Fruit fly (Drosophila melanogaster) whole organism, embryonic: Measurements from ENCODE around the gene kirre.
A peak's percentile ranks its signal among the peaks of the same experiment; 100 is the strongest.

ENCODE experiments used
- ATbp ChIP-seq: fragments of 200-800 bp; sonication (Bioruptor generic); optimal IDR thresholded peaks from 2 replicates; lab custom pipeline; 2017; ENCODE audit warnings: missing biosample characterization, mild to moderate bottlenecking, missing genetic modification characterization, missing genetic modification reagents
- Asciz ChIP-seq: fragments of 200-800 bp; sonication (Bioruptor generic); optimal IDR thresholded peaks from 2 replicates; lab custom pipeline; 2017; ENCODE audit warnings: missing biosample characterization, mild to moderate bottlenecking, missing genetic modification characterization, missing genetic modification reagents
- CG10267 ChIP-seq: fragments of 200-800 bp; sonication (Bioruptor generic); optimal IDR thresholded peaks from 2 replicates; lab custom pipeline; 2018; ENCODE audit warnings: missing biosample characterization, mild to moderate bottlenecking, missing genetic modification characterization, moderate library complexity
- CG10366 ChIP-seq: fragments of 200-800 bp; sonication (Bioruptor generic); IDR thresholded peaks from 2 replicates; pipeline ENCODE4 v1.3.6; 2022; ENCODE audit warnings: missing biosample characterization, missing genetic modification characterization
- CG10959 ChIP-seq: fragments of 200-800 bp; sonication (Bioruptor generic); IDR thresholded peaks from 2 replicates; pipeline ENCODE4 v1.3.6; 2022; ENCODE audit warnings: missing biosample characterization, missing genetic modification characterization
- CG11560 ChIP-seq: fragments of 200-800 bp; sonication (Bioruptor generic); IDR thresholded peaks from 3 replicates; pipeline ENCODE4 v1.3.6; 2022; ENCODE audit warnings: missing biosample characterization, missing genetic modification characterization
- CG15269 ChIP-seq: fragments of 200-800 bp; sonication (Bioruptor generic); optimal IDR thresholded peaks from 2 replicates; lab custom pipeline; 2018; ENCODE audit warnings: missing biosample characterization, mild to moderate bottlenecking, missing genetic modification characterization, moderate library complexity
- CG1603 ChIP-seq: fragments of 200-800 bp; sonication (Bioruptor generic); optimal IDR thresholded peaks from 2 replicates; lab custom pipeline; 2019; ENCODE audit warnings: missing biosample characterization, mild to moderate bottlenecking, missing genetic modification characterization, moderate library complexity
- CG16813 ChIP-seq: fragments of 200-800 bp; sonication (Bioruptor generic); IDR thresholded peaks from 3 replicates; pipeline ENCODE4 v1.3.6; 2022; ENCODE audit warnings: missing biosample characterization, missing genetic modification characterization; ENCODE audit not compliant: partially characterized antibody
- CG1792 ChIP-seq: fragments of 200-800 bp; sonication (Bioruptor generic); optimal IDR thresholded peaks from 2 replicates; lab custom pipeline; 2016; ENCODE audit warnings: missing biosample characterization, missing genetic modification characterization
- CG2120 ChIP-seq: fragments of 200-800 bp; sonication (Bioruptor generic); optimal IDR thresholded peaks from 3 replicates; lab custom pipeline; 2016; ENCODE audit warnings: missing biosample characterization, missing genetic modification characterization
- CG2712 ChIP-seq: fragments of 200-800 bp; optimal IDR thresholded peaks from 3 replicates; lab custom pipeline; 2019; ENCODE audit warnings: missing biosample characterization, mild to moderate bottlenecking, missing genetic modification characterization, moderate library complexity
- CG2889 ChIP-seq: fragments of 200-800 bp; sonication (Bioruptor generic); IDR thresholded peaks from 3 replicates; pipeline ENCODE4 v1.3.6; 2022; ENCODE audit warnings: missing biosample characterization, missing genetic modification characterization
- CG3065 ChIP-seq: fragments of 200-800 bp; sonication (Bioruptor generic); optimal IDR thresholded peaks from 2 replicates; lab custom pipeline; 2016; ENCODE audit warnings: missing biosample characterization, missing genetic modification characterization
- CG42726 ChIP-seq: fragments of 200-800 bp; sonication (Bioruptor generic); IDR thresholded peaks from 2 replicates; pipeline ENCODE4 v1.3.6; 2022; ENCODE audit warnings: missing biosample characterization, missing genetic modification characterization; ENCODE audit not compliant: partially characterized antibody
- CG6813 ChIP-seq: fragments of 200-800 bp; sonication (Bioruptor generic); optimal IDR thresholded peaks from 2 replicates; lab custom pipeline; 2017; ENCODE audit warnings: missing biosample characterization, missing genetic modification characterization, mild to moderate bottlenecking, moderate library complexity, missing genetic modification reagents
- CG8281 ChIP-seq: fragments of 200-800 bp; sonication (Bioruptor generic); optimal IDR thresholded peaks from 2 replicates; lab custom pipeline; 2018; ENCODE audit warnings: missing biosample characterization, mild to moderate bottlenecking, missing genetic modification characterization, moderate library complexity
- Dbx ChIP-seq: fragments of 200-800 bp; sonication (Bioruptor generic); IDR thresholded peaks from 3 replicates; pipeline ENCODE4 v1.3.6; 2022; ENCODE audit warnings: missing biosample characterization, missing genetic modification characterization
- Dfd ChIP-seq, 2 experiments: fragments of >200 bp; optimal IDR thresholded peaks; 2 replicates each; lab custom pipeline; 2017; ENCODE audit warnings: missing biosample characterization in 2 of 2, missing genetic modification characterization in 2 of 2
- Dip2 ChIP-seq: fragments of 200-800 bp; sonication (Bioruptor generic); IDR thresholded peaks from 2 replicates; pipeline ENCODE4 v1.3.6; 2022; ENCODE audit warnings: missing biosample characterization, missing genetic modification characterization
- Doc3 ChIP-seq: fragments of 200-800 bp; sonication (Bioruptor generic); IDR thresholded peaks from 3 replicates; pipeline ENCODE4 v1.3.6; 2022; ENCODE audit warnings: missing biosample characterization, missing genetic modification characterization; ENCODE audit not compliant: partially characterized antibody
- Drgx ChIP-seq: fragments of 200-800 bp; sonication (Bioruptor generic); IDR thresholded peaks from 2 replicates; pipeline ENCODE4 v1.3.6; 2022; ENCODE audit warnings: missing biosample characterization, missing genetic modification characterization
- Ets65A ChIP-seq: fragments of 200-800 bp; sonication (Bioruptor generic); peaks from one replicate; lab custom pipeline; 2016; ENCODE audit warnings: missing biosample characterization, missing genetic modification characterization
- H2.0 ChIP-seq: fragments of 200-800 bp; sonication (Bioruptor generic); IDR thresholded peaks from 2 replicates; pipeline ENCODE4 v1.3.6; 2022; ENCODE audit warnings: missing biosample characterization, missing genetic modification characterization
- HmgD ChIP-seq: fragments of 200-800 bp; sonication (Bioruptor generic); optimal IDR thresholded peaks from 3 replicates; lab custom pipeline; 2016; ENCODE audit warnings: missing biosample characterization, missing genetic modification characterization
- Hr78 ChIP-seq, 2 experiments: fragments of 200-800 bp in 1 of 2; fragments of >200 bp in 1 of 2; sonication (Bioruptor generic) in 1 of 2; optimal IDR thresholded peaks; 2 replicates each; lab custom pipeline; 2017 to 2019; ENCODE audit warnings: missing biosample characterization in 2 of 2, missing genetic modification characterization in 2 of 2, mild to moderate bottlenecking in 1 of 2, moderate library complexity in 1 of 2
- Lhr ChIP-seq: fragments of 200-800 bp; sonication (Bioruptor generic); optimal IDR thresholded peaks from 3 replicates; lab custom pipeline; 2017; ENCODE audit warnings: mild to moderate bottlenecking, missing biosample characterization, missing genetic modification reagents, missing genetic modification characterization
- Nf-YB ChIP-seq: fragments of 200-800 bp; sonication (Bioruptor generic); optimal IDR thresholded peaks from 3 replicates; lab custom pipeline; 2019; ENCODE audit warnings: missing biosample characterization, mild to moderate bottlenecking, missing genetic modification characterization, moderate library complexity
- Nf-YC ChIP-seq: fragments of 200-800 bp; optimal IDR thresholded peaks from 3 replicates; lab custom pipeline; 2019; ENCODE audit warnings: missing biosample characterization, mild to moderate bottlenecking, missing genetic modification characterization, moderate library complexity
- Oli ChIP-seq: fragments of 200-800 bp; sonication (Bioruptor generic); optimal IDR thresholded peaks from 2 replicates; lab custom pipeline; 2018; ENCODE audit warnings: missing biosample characterization, mild to moderate bottlenecking, missing genetic modification characterization, moderate library complexity
- Trl ChIP-seq, 3 experiments: fragments of >200 bp in 2 of 3; fragments of 200-800 bp in 1 of 3; sonication (Bioruptor generic) in 1 of 3; optimal IDR thresholded peaks; 2 replicates in 1 of 3; 3 replicates in 2 of 3; lab custom pipeline; 2016 to 2017; ENCODE audit warnings: missing biosample characterization in 1 of 3, missing genetic modification characterization in 1 of 3
- Usf ChIP-seq: fragments of 200-800 bp; sonication (Bioruptor generic); optimal IDR thresholded peaks from 2 replicates; lab custom pipeline; 2017; ENCODE audit warnings: missing genotype, missing biosample characterization, missing genetic modification characterization
- ac ChIP-seq: fragments of 200-800 bp; sonication (Bioruptor generic); optimal IDR thresholded peaks from 3 replicates; lab custom pipeline; 2017; ENCODE audit warnings: missing biosample characterization, mild to moderate bottlenecking, missing genetic modification characterization
- amos ChIP-seq: fragments of 200-800 bp; sonication (Bioruptor generic); IDR thresholded peaks from 2 replicates; pipeline ENCODE4 v1.3.6; 2022; ENCODE audit warnings: missing biosample characterization, missing genetic modification characterization; ENCODE audit not compliant: partially characterized antibody
- cad ChIP-seq: fragments of >200 bp; optimal IDR thresholded peaks from 2 replicates; lab custom pipeline; 2017; ENCODE audit warnings: missing biosample characterization, missing genetic modification characterization
- grn ChIP-seq: fragments of 200-800 bp; sonication (Bioruptor generic); optimal IDR thresholded peaks from 3 replicates; lab custom pipeline; 2017; ENCODE audit warnings: missing biosample characterization, missing genetic modification characterization
- gro ChIP-seq: fragments of 200-800 bp; sonication (Bioruptor generic); optimal IDR thresholded peaks from 2 replicates; lab custom pipeline; 2016; ENCODE audit warnings: missing biosample characterization, missing genetic modification characterization
- gsb-n ChIP-seq: fragments of 200-800 bp; sonication (Bioruptor generic); optimal IDR thresholded peaks from 3 replicates; lab custom pipeline; 2018; ENCODE audit warnings: missing biosample characterization, mild to moderate bottlenecking, missing genetic modification characterization
- ham ChIP-seq: fragments of 200-800 bp; sonication (Bioruptor generic); IDR thresholded peaks from 2 replicates; pipeline ENCODE4 v1.3.6; 2022; ENCODE audit warnings: missing biosample characterization, missing genetic modification characterization
- jumu ChIP-seq: fragments of 200-800 bp; sonication (Bioruptor generic); optimal IDR thresholded peaks from 3 replicates; lab custom pipeline; 2016; ENCODE audit warnings: missing biosample characterization, missing genetic modification characterization
- mam ChIP-seq: fragments of 200-800 bp; sonication (Bioruptor generic); optimal IDR thresholded peaks from 3 replicates; lab custom pipeline; 2016; ENCODE audit warnings: missing biosample characterization, missing genetic modification characterization
- ranshi ChIP-seq: fragments of 200-800 bp; sonication (Bioruptor generic); IDR thresholded peaks from 2 replicates; pipeline ENCODE4 v1.3.6; 2022; ENCODE audit warnings: missing biosample characterization, missing genetic modification characterization
- sd ChIP-seq: fragments of 200-800 bp; sonication (Bioruptor generic); optimal IDR thresholded peaks from 3 replicates; lab custom pipeline; 2018; ENCODE audit warnings: missing biosample characterization, mild to moderate bottlenecking, missing genetic modification characterization, moderate library complexity
- toy ChIP-seq: fragments of 200-800 bp; sonication (Bioruptor generic); IDR thresholded peaks from 2 replicates; pipeline ENCODE4 v1.3.6; 2022; ENCODE audit warnings: missing biosample characterization, missing genetic modification characterization
- vfl ChIP-seq: fragments of 200-800 bp; sonication (Bioruptor generic); optimal IDR thresholded peaks from 2 replicates; lab custom pipeline; 2016; ENCODE audit warnings: missing biosample characterization, missing genetic modification characterization
- wek ChIP-seq: fragments of 200-800 bp; sonication (Bioruptor generic); optimal IDR thresholded peaks from 3 replicates; lab custom pipeline; 2018; ENCODE audit warnings: missing biosample characterization, mild to moderate bottlenecking, missing genetic modification characterization, moderate library complexity
- zf30C ChIP-seq: fragments of 200-800 bp; sonication (Bioruptor generic); optimal IDR thresholded peaks from 3 replicates; lab custom pipeline; 2018; ENCODE audit warnings: missing biosample characterization, mild to moderate bottlenecking, missing genetic modification characterization

The kirre gene

DNA sequence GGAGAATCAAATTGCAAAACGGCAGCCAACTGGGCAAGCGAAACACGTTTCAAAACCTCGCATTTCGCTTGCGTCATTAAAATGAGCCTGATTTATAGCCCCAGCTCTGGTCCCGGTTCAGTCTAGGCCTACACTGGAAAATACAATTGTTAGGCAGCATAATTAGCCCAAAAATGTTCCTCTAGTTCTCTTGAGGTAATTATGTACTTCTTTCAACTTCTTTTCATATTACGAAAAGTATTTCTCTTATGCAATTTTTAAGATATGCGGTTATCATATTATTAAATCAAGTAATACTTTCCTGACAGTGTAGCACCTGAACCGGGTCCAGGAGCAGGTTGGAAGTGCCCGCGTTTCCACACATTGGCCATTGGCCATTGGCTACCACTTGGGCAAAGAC, 304.6 kb downstream of the kirre start (continued):
- TF ChIP-seq Doc3 (no peak), vfl (GFP tag; lab: Kevin White, UChicago) (no peak), zf30C (GFP tag; lab: Kevin White, UChicago) (no peak), CG2712 (tag; lab: Kevin White, UChicago) (peak; percentile 33), CG2889 (GFP tag; lab: Robert Waterston, UW) (no peak), Nf-YC (tag; lab: Kevin White, UChicago) (no peak), HmgD (GFP tag; lab: Kevin White, UChicago) (no peak), CG10366 (GFP tag; lab: Robert Waterston, UW) (no peak), toy (GFP tag; lab: Robert Waterston, UW) (no peak), jumu (GFP tag; lab: Kevin White, UChicago) (no peak), ATbp (GFP tag; lab: Kevin White, UChicago) (no peak), cad (GFP tag; lab: Kevin White, UChicago) (no peak), CG2120 (GFP tag; lab: Kevin White, UChicago) (peak; percentile 38), CG10267 (tag; lab: Kevin White, UChicago) (no peak), CG15269 (peak; percentile 2), CG16813 (GFP tag; lab: Robert Waterston, UW) (no peak), ranshi (GFP tag; lab: Robert Waterston, UW) (no peak; the same call in 1 of the 2 replicates), Drgx (peak; percentile 93), CG11560 (tag; lab: Robert Waterston, UW) (no peak), Nf-YB (GFP tag; lab: Kevin White, UChicago) (no peak), amos (GFP tag; lab: Robert Waterston, UW) (no peak), Oli (tag; lab: Kevin White, UChicago) (no peak), Asciz (no peak), sd (tag; lab: Kevin White, UChicago) (no peak), gsb-n (tag; lab: Kevin White, UChicago) (no peak), ac (no peak), gro (GFP tag; lab: Kevin White, UChicago) (no peak), CG1603 (peak; percentile 38), Dfd (GFP tag; optimal IDR thresholded peaks at IDR 0.05; lab: Kevin White, UChicago) (no peak), Lhr (GFP tag; lab: Kevin White, UChicago) (no peak), Trl (optimal IDR thresholded peaks at IDR 0.05; lab: Kevin White, UChicago) (no peak), Trl (GFP tag; optimal IDR thresholded peaks at IDR 0.05; lab: Kevin White, UChicago) (no peak), H2.0 (GFP tag; lab: Robert Waterston, UW) (no peak), Usf (GFP tag; lab: Kevin White, UChicago) (no peak), Hr78 (GFP tag; optimal IDR thresholded peaks at IDR 0.05; lab: Kevin White, UChicago) (no peak), CG8281 (tag; lab: Kevin White, UChicago) (no peak), CG6813 (no peak), grn (no peak), mam (GFP tag; lab: Kevin White, UChicago) (no peak), Dip2 (GFP tag; lab: Robert Waterston, UW) (no peak), Ets65A (no peak), Dbx (GFP tag; lab: Robert Waterston, UW) (0 out of 3 replicates have a peak, but pooled peaks have one; percentile 15), CG3065 (GFP tag; lab: Kevin White, UChicago) (no peak), ham (GFP tag; lab: Robert Waterston, UW) (no peak), CG42726 (GFP tag; lab: Robert Waterston, UW) (no peak), CG10959 (no peak), wek (GFP tag; lab: Kevin White, UChicago) (no peak), CG1792 (no peak)
